Fruit fly (Drosophila melanogaster) whole organism, prepupa: ENCODE results near the gene CG11417.

Experiments used
- Eip75B ChIP-seq: fragments of 200-800 bp; sonication (Bioruptor generic); optimal IDR thresholded peaks from 3 replicates; lab custom pipeline; 2016; ENCODE audit warnings: missing biosample characterization, missing genetic modification characterization
- Ets96B ChIP-seq: fragments of 200-800 bp; optimal IDR thresholded peaks from 2 replicates; lab custom pipeline; 2019; ENCODE audit warnings: missing biosample characterization, mild to moderate bottlenecking, missing genetic modification characterization, moderate library complexity

- TF ChIP-seq Ets96B (tag; lab: Kevin White, UChicago): no peak
- TF ChIP-seq Eip75B: no peak
These were observed 45.4 kb upstream of the CG11417 start for dm6 chrX:1308444-1308843.
